Fruit fly (Drosophila melanogaster) whole organism, pupa: Measurements from ENCODE around the gene CG34310.
A peak's percentile ranks its signal among the peaks of the same experiment; 100 is the strongest.

Experiments used
- CG13204 ChIP-seq: fragments of 200-800 bp; sonication (Bioruptor generic); optimal IDR thresholded peaks from 2 replicates; lab custom pipeline; 2018; ENCODE audit warnings: missing biosample characterization, mild to moderate bottlenecking, missing genetic modification characterization, moderate library complexity
- CG14655 ChIP-seq: fragments of 200-800 bp; sonication (Bioruptor generic); optimal IDR thresholded peaks from 3 replicates; lab custom pipeline; 2017; ENCODE audit warnings: mild to moderate bottlenecking, missing biosample characterization, missing genetic modification reagents, missing genetic modification characterization
- CG15710 ChIP-seq: fragments of 200-800 bp; sonication (Bioruptor generic); optimal IDR thresholded peaks from 2 replicates; lab custom pipeline; 2018; ENCODE audit warnings: missing biosample characterization, mild to moderate bottlenecking, missing genetic modification characterization, moderate library complexity
- CG17806 ChIP-seq: fragments of 200-800 bp; sonication (Bioruptor generic); optimal IDR thresholded peaks from 2 replicates; lab custom pipeline; 2018; ENCODE audit warnings: missing biosample characterization, mild to moderate bottlenecking, missing genetic modification characterization, moderate library complexity
- CG32121 ChIP-seq: fragments of 200-800 bp; sonication (Bioruptor generic); IDR thresholded peaks from 2 replicates; pipeline ENCODE4 v1.3.6; 2022; ENCODE audit warnings: missing biosample characterization, missing genetic modification characterization
- CG34367 ChIP-seq: fragments of 200-800 bp; sonication (Bioruptor generic); optimal IDR thresholded peaks from 2 replicates; lab custom pipeline; 2018; ENCODE audit warnings: missing biosample characterization, mild to moderate bottlenecking, missing genetic modification characterization
- CG8159 ChIP-seq: fragments of 200-800 bp; sonication (Bioruptor generic); optimal IDR thresholded peaks from 3 replicates; lab custom pipeline; 2018; ENCODE audit warnings: missing biosample characterization, mild to moderate bottlenecking, missing genetic modification characterization, moderate library complexity
- EcR ChIP-seq: fragments of 200-800 bp; sonication (Bioruptor generic); optimal IDR thresholded peaks from 3 replicates; lab custom pipeline; 2019; ENCODE audit warnings: missing biosample characterization, missing genetic modification characterization, mild to moderate bottlenecking, moderate library complexity, missing genetic modification reagents
- Ets98B ChIP-seq: fragments of 200-800 bp; sonication (Bioruptor generic); IDR thresholded peaks from 2 replicates; pipeline ENCODE4 v1.3.6; 2022; ENCODE audit warnings: missing biosample characterization, missing genetic modification characterization
- Pif1A ChIP-seq: fragments of 200-800 bp; sonication (Bioruptor generic); optimal IDR thresholded peaks from 3 replicates; lab custom pipeline; 2016; ENCODE audit warnings: missing biosample characterization, missing genetic modification characterization

DNA sequence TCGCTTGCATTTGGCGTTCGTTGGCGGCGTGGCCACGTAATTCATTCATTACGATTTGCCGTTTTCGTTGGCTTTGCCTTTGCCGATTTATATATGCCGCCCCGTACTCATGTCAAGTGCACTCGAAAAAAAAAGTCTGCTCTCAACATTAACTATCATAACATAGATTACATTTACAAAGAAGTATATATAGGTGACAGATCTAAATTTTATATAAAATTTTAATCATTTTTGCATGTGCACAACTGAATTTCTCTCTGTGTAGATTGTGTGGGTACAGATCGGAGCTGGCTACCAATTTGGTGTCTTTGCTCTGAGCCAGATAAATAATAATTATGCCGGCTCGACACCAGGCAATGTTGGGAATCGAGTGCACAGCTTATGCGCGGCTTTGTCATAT lies 34.9 kb downstream of the CG34310 start:
- TF ChIP-seq EcR (GFP tag; lab: Kevin White, UChicago) (no peak), CG34367 (peak; percentile 55), Ets98B (GFP tag; lab: Robert Waterston, UW) (peak; percentile 83), CG32121 (GFP tag; lab: Robert Waterston, UW) (peak; percentile 89), CG15710 (peak; percentile 57), CG14655 (GFP tag; lab: Kevin White, UChicago) (peak; percentile 62), CG17806 (tag; lab: Kevin White, UChicago) (peak; percentile 60), CG8159 (tag; lab: Kevin White, UChicago) (peak; percentile 62), Pif1A (GFP tag; lab: Kevin White, UChicago) (peak; percentile 65), CG13204 (GFP tag; lab: Kevin White, UChicago) (no peak)
